Worm (Caenorhabditis elegans): ENCODE results near the gene gck-1.

gck-1 gene

DNA sequence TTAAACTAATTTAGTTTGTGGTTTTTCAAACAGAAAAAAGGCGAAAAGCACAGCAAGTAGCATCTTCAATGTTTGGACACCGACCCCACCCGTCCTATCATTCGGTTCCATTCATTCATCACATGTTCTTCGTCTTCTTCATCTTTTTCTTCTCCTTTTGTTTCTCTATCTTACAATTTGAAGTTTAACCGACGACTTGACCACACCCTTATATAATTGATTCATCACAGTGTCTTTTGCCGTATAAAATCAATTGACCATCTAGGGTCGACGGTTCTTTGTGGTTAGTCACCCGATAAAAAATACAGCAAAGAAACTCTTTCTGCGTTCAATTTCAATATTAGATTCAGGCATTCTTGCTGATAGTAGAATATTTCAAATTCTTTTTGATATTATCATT, 12.5 kb upstream of the gck-1 start:
- TF ChIP-seq gmeb-2 (tag; optimal IDR thresholded peaks at IDR 0.05) (no peak), ama-1 (optimal IDR thresholded peaks at IDR 0.05) (no peak), nhr-232 (tag; optimal IDR thresholded peaks at IDR 0.05) (no peak), ztf-16 (tag; optimal IDR thresholded peaks at IDR 0.05) (no peak), hlh-13 (GFP tag; optimal IDR thresholded peaks at IDR 0.05) (no peak), sox-2 (GFP tag; IDR thresholded peaks at IDR 0.05) (no peak), ceh-48 (tag; optimal IDR thresholded peaks at IDR 0.05) (no peak), ceh-19 (GFP tag; optimal IDR thresholded peaks at IDR 0.05) (no peak), F13H6.1 (tag; optimal IDR thresholded peaks at IDR 0.05) (no peak), T23F11.4 (GFP tag; optimal IDR thresholded peaks at IDR 0.05) (no peak), rnt-1 (tag; optimal IDR thresholded peaks at IDR 0.05) (no peak), elt-2 (tag; optimal IDR thresholded peaks at IDR 0.05) (no peak), ceh-6 (GFP tag; optimal IDR thresholded peaks at IDR 0.05) (no peak), tbx-7 (tag; optimal IDR thresholded peaks at IDR 0.05) (no peak), ceh-24 (tag; optimal IDR thresholded peaks at IDR 0.05) (no peak)

DNA sequence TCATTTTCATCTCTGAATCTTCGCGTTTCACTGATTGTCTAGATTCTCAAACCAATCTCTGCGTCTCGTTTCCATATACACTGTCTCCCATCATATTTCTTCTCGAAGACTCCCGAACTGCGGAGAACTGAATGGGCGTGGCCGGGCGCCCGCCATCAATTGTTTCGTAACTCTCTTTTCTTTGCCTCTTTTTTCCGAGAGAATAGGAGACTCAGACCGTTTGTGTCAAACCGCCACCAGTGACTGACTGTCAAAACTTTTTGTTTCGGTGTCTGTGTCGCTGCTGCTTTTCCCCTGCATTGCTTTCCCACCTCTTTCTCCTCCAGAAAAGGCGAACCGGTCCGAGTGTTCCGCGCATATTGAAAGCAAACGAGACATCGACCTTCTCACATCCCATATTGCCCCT, 11.4 kb upstream of the gck-1 start, which contains the start of gene unc-23:
TSS of gene unc-23 (plus strand) at position 176 of the 406 bp plus-strand sequence.
- TF ChIP-seq unc-55 (GFP tag; optimal IDR thresholded peaks at IDR 0.05) = peak; percentile 86
- no peak for TF ChIP-seq ahr-1 (tag; optimal IDR thresholded peaks at IDR 0.05)
- TF ChIP-seq ets-4 (tag; optimal IDR thresholded peaks at IDR 0.05) = peak; percentile 60
- TF ChIP-seq madf-2 (tag; optimal IDR thresholded peaks at IDR 0.05) = no peak
- TF ChIP-seq rnt-1 (tag; optimal IDR thresholded peaks at IDR 0.05) = peak; percentile 80
- TF ChIP-seq nhr-11 (tag; optimal IDR thresholded peaks at IDR 0.05) = no peak
- peak; percentile 79 for TF ChIP-seq nfya-1 (tag; optimal IDR thresholded peaks at IDR 0.05)
- TF ChIP-seq ceh-34 (tag; optimal IDR thresholded peaks at IDR 0.05) = peak; percentile 11
- peak; percentile 26 for TF ChIP-seq F13H6.1 (tag; optimal IDR thresholded peaks at IDR 0.05)
- TF ChIP-seq dve-1 (tag; optimal IDR thresholded peaks at IDR 0.05) = peak; percentile 9
- TF ChIP-seq ref-2 (tag; optimal IDR thresholded peaks at IDR 0.05) = peak; percentile 54
- TF ChIP-seq ceh-19 (GFP tag; optimal IDR thresholded peaks at IDR 0.05) = no peak
- peak; percentile 38 for TF ChIP-seq pat-9 (tag; optimal IDR thresholded peaks at IDR 0.05)
- peak; percentile 83 for TF ChIP-seq ceh-18 (tag; optimal IDR thresholded peaks at IDR 0.05)
- TF ChIP-seq T23F11.4 (GFP tag; optimal IDR thresholded peaks at IDR 0.05) = no peak
- peak; percentile 36 for TF ChIP-seq ceh-31 (tag; optimal IDR thresholded peaks at IDR 0.05)
- TF ChIP-seq syd-9 (tag; optimal IDR thresholded peaks at IDR 0.05) = no peak
- peak; percentile 23 for TF ChIP-seq tbx-2 (tag; optimal IDR thresholded peaks at IDR 0.05)
- peak; percentile 23 for TF ChIP-seq C08G9.2 (tag; optimal IDR thresholded peaks at IDR 0.05)

DNA sequence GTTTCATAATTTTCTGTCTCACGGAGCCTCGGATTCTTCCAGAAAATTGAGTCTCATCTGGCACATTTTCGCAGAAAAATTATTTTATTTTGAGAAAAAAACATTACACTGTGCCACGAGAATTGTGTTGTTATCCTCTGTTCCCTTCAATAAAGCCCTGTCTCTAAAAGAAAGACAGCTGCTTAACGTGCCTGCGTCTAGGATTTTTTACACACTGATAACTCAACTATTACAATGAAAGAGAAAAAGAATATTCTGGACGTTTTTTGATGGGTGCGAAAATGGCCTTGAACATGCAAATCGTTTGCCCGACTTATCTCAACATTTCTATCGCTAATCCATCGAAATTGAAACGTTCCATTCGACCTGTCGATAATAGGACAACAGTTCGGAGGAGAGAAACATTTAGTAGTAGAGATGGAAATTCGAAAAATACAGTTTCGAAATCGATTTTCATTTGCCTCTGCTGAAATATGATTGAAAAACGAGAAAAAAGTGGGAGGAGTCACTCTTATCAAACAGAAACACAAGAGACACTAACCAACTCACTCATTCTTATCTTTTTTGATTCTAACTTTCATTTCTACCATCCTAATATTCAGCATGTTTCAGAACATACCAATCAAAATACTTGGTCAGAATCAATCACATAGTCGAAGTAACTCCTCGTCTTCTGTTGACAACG, 10.7 kb upstream of the gck-1 start:
- peak; percentile 28 for TF ChIP-seq unc-55 (GFP tag; optimal IDR thresholded peaks at IDR 0.05)
- no peak for TF ChIP-seq dmd-4 (tag; optimal IDR thresholded peaks at IDR 0.05; ENCODE audit: borderline replicate concordance)
- TF ChIP-seq elt-4 (tag; optimal IDR thresholded peaks at IDR 0.05) = no peak
- no peak for TF ChIP-seq ceh-30 (tag; optimal IDR thresholded peaks at IDR 0.05)

DNA sequence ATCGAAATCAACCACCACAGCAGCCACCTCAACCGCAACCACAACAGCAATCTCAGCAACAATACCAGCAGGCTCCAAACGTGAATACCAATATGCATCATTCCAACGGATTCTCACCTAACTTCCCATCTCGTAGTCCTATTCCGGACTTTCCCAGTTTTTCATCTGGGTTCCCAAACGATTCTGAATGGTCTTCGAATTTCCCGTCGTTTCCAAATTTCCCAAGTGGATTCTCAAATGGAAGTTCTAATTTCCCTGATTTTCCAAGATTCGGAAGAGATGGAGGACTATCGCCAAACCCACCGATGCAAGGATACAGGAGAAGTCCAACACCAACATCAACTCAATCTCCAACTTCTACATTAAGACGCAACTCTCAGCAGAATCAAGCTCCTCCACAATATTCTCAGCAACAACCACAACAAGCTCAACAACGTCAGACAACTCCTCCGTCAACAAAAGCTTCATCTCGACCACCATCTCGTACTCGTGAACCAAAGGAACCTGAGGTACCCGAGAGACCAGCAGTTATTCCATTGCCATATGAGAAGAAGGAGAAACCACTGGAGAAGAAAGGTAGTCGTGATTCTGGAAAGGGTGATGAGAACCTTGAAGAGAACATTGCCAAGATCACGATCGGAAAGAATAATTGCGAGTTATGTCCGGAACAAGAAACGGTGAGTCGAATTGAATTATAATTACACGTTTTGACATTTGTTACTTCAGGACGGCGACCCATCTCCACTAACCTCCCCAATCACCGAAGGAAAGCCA, 9.9 kb upstream of the gck-1 start:
- TF ChIP-seq hlh-13 (GFP tag; optimal IDR thresholded peaks at IDR 0.05) = no peak
- TF ChIP-seq dmd-4 (tag; optimal IDR thresholded peaks at IDR 0.05; ENCODE audit: borderline replicate concordance) = no peak
- TF ChIP-seq ceh-45 (GFP tag; IDR thresholded peaks at IDR 0.05) = no peak
- TF ChIP-seq tbx-7 (tag; optimal IDR thresholded peaks at IDR 0.05) = no peak
- no peak for TF ChIP-seq mec-3 (tag; optimal IDR thresholded peaks at IDR 0.05; ENCODE audit: borderline replicate concordance)

All from whole organism, late embryonic.